Worm (Caenorhabditis elegans): ENCODE measurements around the gene dmsr-10.
A peak's percentile ranks its signal among the peaks of the same experiment; 100 is the strongest.

dmsr-10 gene

DNA sequence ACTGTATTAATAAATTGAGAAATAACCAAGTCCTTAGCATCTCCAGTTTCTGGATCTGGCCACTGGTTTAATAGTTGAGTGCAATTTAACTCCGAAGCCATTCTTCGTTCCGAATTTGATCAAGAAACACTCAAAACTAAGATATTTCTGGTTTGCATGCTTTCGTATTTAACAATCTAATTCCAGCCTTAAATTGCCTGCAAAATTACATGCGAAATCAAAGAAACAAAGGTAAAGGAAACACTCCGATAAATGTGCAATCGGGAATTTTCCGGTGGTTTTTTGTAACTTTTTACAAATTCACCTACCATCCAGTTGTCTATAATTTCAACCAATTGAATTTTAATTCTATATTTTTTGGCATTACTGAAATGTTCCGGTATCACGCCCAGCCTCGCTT is at the start of gene dmsr-10:
Gene dmsr-10, minus strand, starts transcription at position 101 of the 400 bp plus-strand sequence.
- no peak for TF ChIP-seq isw-1 (GFP tag; IDR thresholded peaks at IDR 0.05)
- TF ChIP-seq efl-1 (optimal IDR thresholded peaks at IDR 0.05): no peak
- peak in 1 of 2 experiments; percentile 71 for TF ChIP-seq efl-1 (GFP tag; optimal IDR thresholded peaks at IDR 0.05 in 1 of 2)

DNA sequence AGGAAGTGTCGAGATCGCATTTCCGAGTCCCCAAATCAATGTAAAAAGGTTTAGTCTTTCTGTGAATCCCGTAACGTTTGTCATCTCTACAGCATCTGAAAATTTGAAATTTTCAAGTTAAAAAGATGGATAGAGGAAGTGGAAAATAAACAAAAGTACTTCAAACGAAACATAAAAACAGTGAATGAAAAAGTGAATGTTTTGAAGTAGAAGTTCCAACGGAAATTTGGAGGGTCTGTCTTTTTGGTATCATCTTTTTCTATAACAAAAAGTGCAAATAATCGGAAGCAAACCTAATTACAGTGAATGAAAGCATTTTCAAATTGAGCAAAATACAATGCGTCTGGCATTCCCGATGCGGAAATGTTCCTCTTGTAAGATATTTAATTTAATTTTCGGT is 44.8 kb upstream of the dmsr-10 start, which contains the start of gene lgc-54:
Gene lgc-54, minus strand, starts transcription at position 101 of the 400 bp plus-strand sequence.
- TF ChIP-seq elt-2 (tag; optimal IDR thresholded peaks at IDR 0.05) (no peak), nhr-19 (GFP tag; conservative IDR thresholded peaks at IDR 0.05) (no peak), tbx-2 (tag; optimal IDR thresholded peaks at IDR 0.05) (no peak), snu-23 (GFP tag; optimal IDR thresholded peaks at IDR 0.05) (no peak), sptf-1 (tag; optimal IDR thresholded peaks at IDR 0.05) (no peak), sup-37 (GFP tag; optimal IDR thresholded peaks at IDR 0.05) (no peak), unc-98 (GFP tag; IDR thresholded peaks at IDR 0.05) (no peak)

ce11 chrV:6842437-6842836 is 40.7 kb upstream of the dmsr-10 start, which contains the start of gene T15B7.1:
Gene T15B7.1, plus strand, starts transcription at chrV:6842737.
- TF ChIP-seq snpc-4 (tag; optimal IDR thresholded peaks at IDR 0.05) (no peak), efl-1 (optimal IDR thresholded peaks at IDR 0.05) (no peak), efl-1 (GFP tag; optimal IDR thresholded peaks at IDR 0.05 in 1 of 2) (peak in 1 of 2 experiments; percentile 25)

- no peak for TF ChIP-seq lin-14 (GFP tag; optimal IDR thresholded peaks at IDR 0.05)
- no peak for TF ChIP-seq efl-1 (optimal IDR thresholded peaks at IDR 0.05)
- peak in 1 of 2 experiments; percentile 89 for TF ChIP-seq efl-1 (GFP tag; optimal IDR thresholded peaks at IDR 0.05 in 1 of 2)
These were observed 37.3 kb upstream of the dmsr-10 start, which contains the start of gene hpo-8 for ce11 chrV:6839008-6839407. Gene hpo-8, plus strand, starts transcription at chrV:6839289.

- TF ChIP-seq jun-1 (tag; optimal IDR thresholded peaks at IDR 0.05) (no peak), hlh-4 (tag; optimal IDR thresholded peaks at IDR 0.05) (no peak), vab-15 (tag; optimal IDR thresholded peaks at IDR 0.05) (no peak), egl-27 (tag; optimal IDR thresholded peaks at IDR 0.05) (no peak), irx-1 (tag; optimal IDR thresholded peaks at IDR 0.05) (peak; percentile 20), mep-1 (tag; optimal IDR thresholded peaks at IDR 0.05) (peak; percentile 36), lin-14 (GFP tag; optimal IDR thresholded peaks at IDR 0.05) (peak; percentile 50), grh-1 (GFP tag; IDR thresholded peaks at IDR 0.05) (no peak), nhr-71 (tag; optimal IDR thresholded peaks at IDR 0.05) (peak; percentile 50), ceh-82 (tag; optimal IDR thresholded peaks at IDR 0.05) (peak in 2 of 3 experiments; percentile 11 to 33), ztf-4 (tag; optimal IDR thresholded peaks at IDR 0.05) (no peak), nhr-76 (tag; optimal IDR thresholded peaks at IDR 0.05) (no peak), unc-98 (GFP tag; IDR thresholded peaks at IDR 0.05) (no peak), nhr-12 (tag; optimal IDR thresholded peaks at IDR 0.05) (no peak), lir-3 (tag; optimal IDR thresholded peaks at IDR 0.05; ENCODE audit: poor library complexity) (no peak), Y116A8C.19 (tag; optimal IDR thresholded peaks at IDR 0.05; ENCODE audit: borderline replicate concordance) (no peak), hpl-2 (GFP tag; optimal IDR thresholded peaks at IDR 0.05) (no peak), C16A3.4 (tag; optimal IDR thresholded peaks at IDR 0.05) (peak; percentile 31), nhr-28 (tag; optimal IDR thresholded peaks at IDR 0.05) (no peak), unc-30 (tag; optimal IDR thresholded peaks at IDR 0.05) (no peak), lin-39 (tag; optimal IDR thresholded peaks at IDR 0.05) (peak; percentile 21), lsy-2 (tag; optimal IDR thresholded peaks at IDR 0.05) (peak; percentile 25 to 71), isw-1 (GFP tag; IDR thresholded peaks at IDR 0.05) (no peak), lin-35 (GFP tag; optimal IDR thresholded peaks at IDR 0.05) (peak; percentile 67 to 87), snu-23 (GFP tag; optimal IDR thresholded peaks at IDR 0.05) (peak; percentile 42), ceh-8 (GFP tag; optimal IDR thresholded peaks at IDR 0.05) (no peak), skn-1 (tag; optimal IDR thresholded peaks at IDR 0.05) (peak; percentile 57), aha-1 (tag; optimal IDR thresholded peaks at IDR 0.05) (no peak), nhr-11 (tag; optimal IDR thresholded peaks at IDR 0.05) (no peak), dpl-1 (GFP tag; optimal IDR thresholded peaks at IDR 0.05) (peak; percentile 72 to 88 (median 82)), nhr-85 (tag) (peak; percentile 53), nhr-84 (tag; optimal IDR thresholded peaks at IDR 0.05) (no peak), zip-4 (GFP tag; optimal IDR thresholded peaks at IDR 0.05) (no peak), swsn-7 (tag; optimal IDR thresholded peaks at IDR 0.05) (peak; percentile 36), hlh-17 (GFP tag; optimal IDR thresholded peaks at IDR 0.05; ENCODE audit: borderline replicate concordance) (no peak), sox-4 (tag; optimal IDR thresholded peaks at IDR 0.05) (no peak)
These were observed 36.8 kb upstream of the dmsr-10 start, which contains the start of gene T15B7.15 for ce11 chrV:6838599-6838998. Gene T15B7.15, minus strand, starts transcription at chrV:6838665.
